Fruit fly (Drosophila melanogaster) whole organism, embryonic: ENCODE results near the gene Nprl3.

ENCODE experiments used
- Atf3 ChIP-seq: fragments of 200-800 bp; sonication (Bioruptor generic); optimal IDR thresholded peaks from 3 replicates; lab custom pipeline; 2016; ENCODE audit warnings: missing biosample characterization, missing genetic modification characterization
- CG11504 ChIP-seq: fragments of 200-800 bp; sonication (Bioruptor generic); optimal IDR thresholded peaks from 3 replicates; lab custom pipeline; 2019; ENCODE audit warnings: missing biosample characterization, mild to moderate bottlenecking, missing genetic modification characterization, moderate library complexity
- CG11695 ChIP-seq: fragments of 200-800 bp; sonication (Bioruptor generic); IDR thresholded peaks from 3 replicates; pipeline ENCODE4 v1.3.6; 2022; ENCODE audit warnings: missing biosample characterization, missing genetic modification characterization
- CG12104 ChIP-seq: fragments of 200-800 bp; sonication (Bioruptor generic); optimal IDR thresholded peaks from 3 replicates; lab custom pipeline; 2016; ENCODE audit warnings: missing biosample characterization, missing genetic modification characterization
- CG1233 ChIP-seq: fragments of 200-800 bp; sonication (Bioruptor generic); optimal IDR thresholded peaks from 4 replicates; lab custom pipeline; 2018; ENCODE audit warnings: missing biosample characterization, mild to moderate bottlenecking, missing genetic modification characterization
- CG13123 ChIP-seq: fragments of 200-800 bp; sonication (Bioruptor generic); optimal IDR thresholded peaks from 2 replicates; lab custom pipeline; 2016; ENCODE audit warnings: missing biosample characterization, missing genetic modification characterization
- CG14050 ChIP-seq: fragments of 200-800 bp; sonication (Bioruptor generic); IDR thresholded peaks from 3 replicates; pipeline ENCODE4 v1.3.6; 2022; ENCODE audit warnings: missing biosample characterization, missing genetic modification characterization
- CG14710 ChIP-seq: fragments of 200-800 bp; sonication (Bioruptor generic); optimal IDR thresholded peaks from 3 replicates; lab custom pipeline; 2019; ENCODE audit warnings: missing biosample characterization, mild to moderate bottlenecking, missing genetic modification characterization, moderate library complexity
- CG14965 ChIP-seq: fragments of 200-800 bp; sonication (Bioruptor generic); optimal IDR thresholded peaks from 2 replicates; lab custom pipeline; 2016; ENCODE audit warnings: missing biosample characterization, missing genetic modification characterization, borderline replicate concordance
- CG15073 ChIP-seq: fragments of 200-800 bp; sonication (Bioruptor generic); optimal IDR thresholded peaks from 2 replicates; lab custom pipeline; 2016; ENCODE audit warnings: missing biosample characterization, missing genetic modification characterization
- CG15269 ChIP-seq: fragments of 200-800 bp; sonication (Bioruptor generic); optimal IDR thresholded peaks from 2 replicates; lab custom pipeline; 2018; ENCODE audit warnings: missing biosample characterization, mild to moderate bottlenecking, missing genetic modification characterization, moderate library complexity
- CG17186 ChIP-seq: fragments of 200-800 bp; sonication (Bioruptor generic); optimal IDR thresholded peaks from 3 replicates; lab custom pipeline; 2017; ENCODE audit warnings: missing biosample characterization, missing genetic modification reagents, missing genetic modification characterization
- CG17829 ChIP-seq: fragments of 200-800 bp; optimal IDR thresholded peaks from 2 replicates; lab custom pipeline; 2019; ENCODE audit warnings: missing biosample characterization, mild to moderate bottlenecking, missing genetic modification characterization, moderate library complexity
- CG2875 ChIP-seq: fragments of 200-800 bp; sonication (Bioruptor generic); optimal IDR thresholded peaks from 2 replicates; lab custom pipeline; 2017; ENCODE audit warnings: missing biosample characterization, mild to moderate bottlenecking, missing genetic modification characterization, missing genetic modification reagents
- CG2889 ChIP-seq: fragments of 200-800 bp; sonication (Bioruptor generic); IDR thresholded peaks from 3 replicates; pipeline ENCODE4 v1.3.6; 2022; ENCODE audit warnings: missing biosample characterization, missing genetic modification characterization
- CG30020 ChIP-seq: fragments of 200-800 bp; optimal IDR thresholded peaks from 2 replicates; lab custom pipeline; 2019; ENCODE audit warnings: missing biosample characterization, mild to moderate bottlenecking, missing genetic modification characterization, moderate library complexity
- CG8765 ChIP-seq: fragments of 200-800 bp; sonication (Bioruptor generic); IDR thresholded peaks from 2 replicates; pipeline ENCODE4 v1.3.6; 2022; ENCODE audit warnings: missing biosample characterization, missing genetic modification characterization
- Deaf1 ChIP-seq: fragments of 200-800 bp; optimal IDR thresholded peaks from 3 replicates; lab custom pipeline; 2019; ENCODE audit warnings: missing biosample characterization, mild to moderate bottlenecking, missing genetic modification characterization, moderate library complexity
- Dfd ChIP-seq, 2 experiments: fragments of >200 bp; optimal IDR thresholded peaks; 2 replicates each; lab custom pipeline; 2017; ENCODE audit warnings: missing biosample characterization in 2 of 2, missing genetic modification characterization in 2 of 2
- Dip3 ChIP-seq: fragments of 200-800 bp; sonication (Bioruptor generic); optimal IDR thresholded peaks from 3 replicates; lab custom pipeline; 2016; ENCODE audit warnings: missing biosample characterization, missing genetic modification characterization
- Doc3 ChIP-seq: fragments of 200-800 bp; sonication (Bioruptor generic); IDR thresholded peaks from 3 replicates; pipeline ENCODE4 v1.3.6; 2022; ENCODE audit warnings: missing biosample characterization, missing genetic modification characterization; ENCODE audit not compliant: partially characterized antibody
- E2f1 ChIP-seq: fragments of 200-800 bp; sonication (Bioruptor generic); IDR thresholded peaks from 2 replicates; pipeline ENCODE4 v1.3.6; 2022; ENCODE audit warnings: missing biosample characterization, missing genetic modification characterization
- Fer3 ChIP-seq: fragments of 200-800 bp; sonication (Bioruptor generic); optimal IDR thresholded peaks from 2 replicates; lab custom pipeline; 2018; ENCODE audit warnings: missing biosample characterization, mild to moderate bottlenecking, missing genetic modification characterization, moderate library complexity
- Hmx ChIP-seq: fragments of 200-800 bp; sonication (Bioruptor generic); optimal IDR thresholded peaks from 2 replicates; lab custom pipeline; 2016; ENCODE audit warnings: missing biosample characterization, missing genetic modification characterization
- Hr51 ChIP-seq, 2 experiments: fragments of 200-800 bp; sonication (Bioruptor generic); optimal IDR thresholded peaks; 2 replicates in 1 of 2; 3 replicates in 1 of 2; lab custom pipeline; 2016 to 2018; ENCODE audit warnings: missing biosample characterization in 2 of 2, missing genetic modification characterization in 2 of 2, mild to moderate bottlenecking in 1 of 2, moderate library complexity in 1 of 2
- Hsf ChIP-seq: fragments of 200-800 bp; sonication (Bioruptor generic); optimal IDR thresholded peaks from 3 replicates; lab custom pipeline; 2016; ENCODE audit warnings: missing biosample characterization, missing genetic modification characterization
- MBD-R2 ChIP-seq: fragments of 200-800 bp; sonication (Bioruptor generic); IDR thresholded peaks from 2 replicates; pipeline ENCODE4 v1.3.6; 2022; ENCODE audit warnings: missing biosample characterization, missing genetic modification characterization
- NC2α ChIP-seq: fragments of 200-800 bp; sonication (Bioruptor generic); optimal IDR thresholded peaks from 2 replicates; lab custom pipeline; 2016; ENCODE audit warnings: missing biosample characterization, missing genetic modification characterization
- NC2β ChIP-seq: fragments of 200-800 bp; sonication (Bioruptor generic); optimal IDR thresholded peaks from 2 replicates; lab custom pipeline; 2016; ENCODE audit warnings: missing biosample characterization, missing genetic modification characterization
- Ravus ChIP-seq: fragments of 200-800 bp; sonication (Bioruptor generic); IDR thresholded peaks from 2 replicates; pipeline ENCODE4 v1.3.6; 2022; ENCODE audit warnings: missing biosample characterization, missing genetic modification characterization
- ash1 ChIP-seq: fragments of 200-800 bp; sonication (Bioruptor generic); optimal IDR thresholded peaks from 2 replicates; lab custom pipeline; 2018; ENCODE audit warnings: missing biosample characterization, mild to moderate bottlenecking, missing genetic modification characterization
- ato ChIP-seq: fragments of 200-800 bp; sonication (Bioruptor generic); IDR thresholded peaks from 2 replicates; pipeline ENCODE4 v1.3.6; 2022; ENCODE audit warnings: missing biosample characterization, missing genetic modification characterization; ENCODE audit not compliant: partially characterized antibody
- bab2 ChIP-seq: fragments of 200-800 bp; sonication (Bioruptor generic); optimal IDR thresholded peaks from 2 replicates; lab custom pipeline; 2016; ENCODE audit warnings: missing biosample characterization, missing genetic modification characterization
- bbx ChIP-seq: fragments of 200-800 bp; sonication (Bioruptor generic); IDR thresholded peaks from 2 replicates; pipeline ENCODE4 v1.3.6; 2022; ENCODE audit warnings: missing biosample characterization, missing genetic modification characterization; ENCODE audit not compliant: partially characterized antibody
- chn ChIP-seq: fragments of 200-800 bp; sonication (Bioruptor generic); optimal IDR thresholded peaks from 2 replicates; lab custom pipeline; 2016; ENCODE audit warnings: missing biosample characterization, missing genetic modification characterization
- gt ChIP-seq: fragments of 200-800 bp; sonication (Bioruptor generic); IDR thresholded peaks from 2 replicates; pipeline ENCODE4 v1.3.6; 2022; ENCODE audit warnings: missing biosample characterization, missing genetic modification characterization
- hbn ChIP-seq: fragments of 200-800 bp; sonication (Bioruptor generic); IDR thresholded peaks from 2 replicates; pipeline ENCODE4 v1.3.6; 2022; ENCODE audit warnings: missing biosample characterization, missing genetic modification characterization; ENCODE audit not compliant: partially characterized antibody
- hth ChIP-seq: fragments of >200 bp; optimal IDR thresholded peaks from 2 replicates; lab custom pipeline; 2017; ENCODE audit warnings: inconsistent platforms
- luna ChIP-seq: fragments of 200-800 bp; sonication (Bioruptor generic); optimal IDR thresholded peaks from 2 replicates; lab custom pipeline; 2016; ENCODE audit warnings: missing biosample characterization, missing genetic modification characterization
- onecut ChIP-seq: fragments of 200-800 bp; sonication (Bioruptor generic); IDR thresholded peaks from 2 replicates; pipeline ENCODE4 v1.3.6; 2022; ENCODE audit warnings: missing biosample characterization, missing genetic modification characterization
- pan ChIP-seq, 4 experiments: fragments of >200 bp in 3 of 4; fragments of 200-800 bp in 1 of 4; sonication (Bioruptor generic) in 1 of 4; optimal IDR thresholded peaks in 3 of 4; IDR thresholded peaks in 1 of 4; 2 replicates each; pipeline versions ENCODE4 v1.3.6 to Lab custom; 2017 to 2022; ENCODE audit warnings: missing biosample characterization in 2 of 4, missing genetic modification characterization in 2 of 4, mixed read lengths in 1 of 4
- pb ChIP-seq: fragments of 200-800 bp; sonication (Bioruptor generic); optimal IDR thresholded peaks from 3 replicates; lab custom pipeline; 2016; ENCODE audit warnings: missing biosample characterization, missing genetic modification characterization
- pnt ChIP-seq: fragments of 200-800 bp; sonication (Bioruptor generic); optimal IDR thresholded peaks from 3 replicates; lab custom pipeline; 2016; ENCODE audit warnings: missing biosample characterization, missing genetic modification characterization
- row ChIP-seq: fragments of 200-800 bp; sonication (Bioruptor generic); IDR thresholded peaks from 3 replicates; pipeline ENCODE4 v1.3.6; 2022; ENCODE audit warnings: missing biosample characterization, missing genetic modification characterization
- sqz ChIP-seq: fragments of 200-800 bp; sonication (Bioruptor generic); optimal IDR thresholded peaks from 3 replicates; lab custom pipeline; 2018; ENCODE audit warnings: missing biosample characterization, mild to moderate bottlenecking, missing genetic modification characterization
- sr ChIP-seq: fragments of 200-800 bp; sonication (Bioruptor generic); IDR thresholded peaks from 3 replicates; pipeline ENCODE4 v1.3.6; 2022; ENCODE audit warnings: missing biosample characterization, missing genetic modification characterization
- stc ChIP-seq: fragments of 200-800 bp; sonication (Bioruptor generic); IDR thresholded peaks from 2 replicates; pipeline ENCODE4 v1.3.6; 2022; ENCODE audit warnings: missing biosample characterization, missing genetic modification characterization
- tap ChIP-seq: fragments of 200-800 bp; optimal IDR thresholded peaks from 3 replicates; lab custom pipeline; 2019; ENCODE audit warnings: missing biosample characterization, mild to moderate bottlenecking, missing genetic modification characterization, moderate library complexity
- trh ChIP-seq: fragments of 200-800 bp; sonication (Bioruptor generic); optimal IDR thresholded peaks from 2 replicates; lab custom pipeline; 2016; ENCODE audit warnings: missing biosample characterization, missing genetic modification characterization
- wdn ChIP-seq: fragments of 200-800 bp; sonication (Bioruptor generic); IDR thresholded peaks from 2 replicates; pipeline ENCODE4 v1.3.6; 2022; ENCODE audit warnings: missing biosample characterization, missing genetic modification characterization

The Nprl3 gene

dm6 chr3L:14049620-14050253 lies 48.1 kb upstream of the Nprl3 start, which contains the start of gene Neurl4 (continued):
- TF ChIP-seq CG1233 (peak; percentile 78), ash1 (GFP tag; lab: Kevin White, UChicago) (no peak), CG2889 (peak; percentile 64; the same call in 2 of the 3 replicates), Hsf (GFP tag; lab: Kevin White, UChicago) (peak; percentile 83), Fer3 (no peak), onecut (GFP tag; lab: Robert Waterston, UW) (peak; percentile 54), CG11504 (tag; lab: Kevin White, UChicago) (no peak), hth (lab: Kevin White, UChicago) (no peak), CG30020 (peak; percentile 29), CG13123 (GFP tag; lab: Kevin White, UChicago) (peak; percentile 33), NC2β (GFP tag; lab: Kevin White, UChicago) (peak; percentile 62), CG17186 (GFP tag; lab: Kevin White, UChicago) (no peak), CG14710 (tag; lab: Kevin White, UChicago) (peak; percentile 65), Hmx (GFP tag; lab: Kevin White, UChicago) (peak; percentile 14), Hr51 (GFP tag; optimal IDR thresholded peaks at IDR 0.05; lab: Kevin White, UChicago) (peak in 1 of 2 experiments; percentile 13), Dip3 (no peak), CG15073 (GFP tag; lab: Kevin White, UChicago) (no peak), MBD-R2 (GFP tag; lab: Robert Waterston, UW) (peak; percentile 69), CG15269 (tag; lab: Kevin White, UChicago) (no peak), bbx (GFP tag; lab: Robert Waterston, UW) (no peak), row (GFP tag; lab: Robert Waterston, UW) (peak; percentile 84), CG14965 (GFP tag; lab: Kevin White, UChicago) (no peak), wdn (GFP tag; lab: Robert Waterston, UW) (peak; percentile 25; the same call in 1 of the 2 replicates), pnt (GFP tag; lab: Kevin White, UChicago) (peak; percentile 61), CG2875 (GFP tag; lab: Kevin White, UChicago) (no peak), Dfd (GFP tag; optimal IDR thresholded peaks at IDR 0.05; lab: Kevin White, UChicago) (no peak), bab2 (GFP tag; lab: Kevin White, UChicago) (peak; percentile 74), E2f1 (GFP tag; lab: Robert Waterston, UW) (peak; percentile 48), Doc3 (GFP tag; lab: Robert Waterston, UW) (no peak), luna (GFP tag; lab: Kevin White, UChicago) (no peak), sqz (GFP tag; lab: Kevin White, UChicago) (no peak), stc (GFP tag; lab: Robert Waterston, UW) (peak; percentile 57; the same call in 1 of the 2 replicates), CG17829 (tag; lab: Kevin White, UChicago) (peak; percentile 56), hbn (no peak), sr (GFP tag; lab: Robert Waterston, UW) (no peak), CG14050 (GFP tag; lab: Robert Waterston, UW) (peak; percentile 66; the same call in 2 of the 3 replicates), pan (optimal IDR thresholded peaks at IDR 0.05; lab: Kevin White, UChicago) (no peak), pan (GFP tag; optimal IDR thresholded peaks at IDR 0.05 in 1 of 2, IDR thresholded peaks at IDR 0.05 in 1 of 2) (peak in 1 of 2 experiments; percentile 63), trh (peak; percentile 45), Deaf1 (tag; lab: Kevin White, UChicago) (no peak), NC2α (peak; percentile 14), Ravus (GFP tag; lab: Robert Waterston, UW) (no peak; the same call in 1 of the 2 replicates), CG12104 (GFP tag; lab: Kevin White, UChicago) (no peak), CG11695 (peak; percentile 54; the same call in 2 of the 3 replicates), chn (GFP tag; lab: Kevin White, UChicago) (no peak), Atf3 (GFP tag; lab: Kevin White, UChicago) (peak; percentile 69), tap (no peak), CG8765 (GFP tag; lab: Robert Waterston, UW) (no peak), gt (GFP tag; lab: Robert Waterston, UW) (no peak), ato (GFP tag; lab: Robert Waterston, UW) (no peak), pb (no peak)
